Worm (Caenorhabditis elegans): Measurements from ENCODE around the gene chc-1.

The chc-1 gene

DNA sequence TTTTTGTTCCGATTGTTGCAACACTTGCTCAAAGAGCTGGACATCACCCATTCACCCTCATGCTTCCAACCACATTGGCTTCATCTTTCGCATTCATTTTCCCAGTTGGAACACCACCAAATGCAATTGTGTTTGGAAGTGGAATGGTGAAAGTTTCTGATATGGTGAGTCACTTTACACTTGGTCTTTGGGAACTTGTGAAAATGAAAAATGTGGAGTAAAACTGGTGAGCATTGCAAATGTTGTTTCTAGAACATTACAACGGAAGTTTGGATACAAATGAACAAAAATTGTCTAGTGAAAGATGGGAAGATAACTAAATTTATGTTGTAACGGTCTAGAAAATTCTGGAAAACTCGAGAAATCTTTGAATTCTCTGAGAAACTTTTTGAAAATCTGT is 47.4 kb upstream of the chc-1 start:
- TF ChIP-seq aha-1 (tag) (peak; percentile 90), zip-11 (GFP tag; IDR thresholded peaks at IDR 0.05) (no peak), unc-62 (GFP tag; optimal IDR thresholded peaks at IDR 0.05 in 1 of 2) (peak in 1 of 2 experiments; percentile 83), unc-62 (tag; optimal IDR thresholded peaks at IDR 0.05) (no peak)

DNA sequence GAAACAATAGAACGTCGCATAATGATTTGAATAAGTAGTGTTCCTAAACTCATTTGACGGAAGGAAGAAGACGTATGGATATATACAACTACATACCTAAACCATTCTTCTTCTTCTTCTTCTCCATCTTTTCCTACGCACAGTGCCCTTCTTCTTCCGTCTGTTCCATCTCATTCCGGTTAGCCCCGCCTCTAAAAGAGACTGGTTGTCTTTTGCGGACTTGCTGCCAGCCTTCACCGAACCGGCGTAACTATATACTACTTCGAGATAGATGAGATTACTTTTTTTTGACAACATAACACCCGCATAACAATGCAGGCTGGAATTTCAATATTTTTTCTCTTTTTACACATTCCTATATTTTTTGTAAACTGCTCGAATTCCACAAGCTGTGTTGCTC is 43.2 kb upstream of the chc-1 start, which contains the start of the genes K08E5.5 and mua-3:
Gene K08E5.5 (minus strand): TSS at position 101 of the 400 bp plus-strand sequence.
Gene mua-3 (plus strand): TSS at position 313 of the 400 bp plus-strand sequence.
- no peak for TF ChIP-seq fkh-10 (GFP tag; optimal IDR thresholded peaks at IDR 0.05)
- peak in 1 of 2 experiments; percentile 38 for TF ChIP-seq unc-62 (GFP tag; optimal IDR thresholded peaks at IDR 0.05 in 1 of 2)
- no peak for TF ChIP-seq unc-62 (tag; optimal IDR thresholded peaks at IDR 0.05)
- TF ChIP-seq F49E8.2 (tag; optimal IDR thresholded peaks at IDR 0.05; ENCODE audit: borderline replicate concordance): no peak

DNA sequence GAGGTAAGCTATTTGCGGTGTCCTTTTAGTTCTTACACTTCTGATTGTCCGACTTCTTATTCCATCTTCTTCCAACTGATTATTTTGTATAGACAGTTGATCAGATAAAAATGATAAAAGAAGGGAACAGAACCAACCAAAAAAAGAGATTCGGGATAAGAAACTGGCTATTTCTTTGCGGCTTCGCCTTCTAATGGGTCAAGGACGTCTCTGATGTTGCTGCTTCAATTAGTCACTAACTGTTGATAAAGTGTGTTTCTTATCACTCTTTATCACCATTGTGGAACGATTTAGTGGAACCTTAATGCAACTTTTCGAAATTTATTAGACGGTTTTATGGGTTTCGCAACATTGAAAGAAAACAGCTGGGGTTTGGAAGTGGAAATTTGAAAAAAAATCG is 33.4 kb upstream of the chc-1 start:
- TF ChIP-seq nhr-28 (tag; optimal IDR thresholded peaks at IDR 0.05) (peak; percentile 38), ZK337.2 (GFP tag; IDR thresholded peaks at IDR 0.05) (0 out of 2 replicates have a peak, but pooled peaks have one; percentile 34), dmd-9 (GFP tag; IDR thresholded peaks at IDR 0.05) (no peak), nhr-76 (tag; optimal IDR thresholded peaks at IDR 0.05) (no peak), mxl-3 (GFP tag; optimal IDR thresholded peaks at IDR 0.05) (peak; percentile 58)

DNA sequence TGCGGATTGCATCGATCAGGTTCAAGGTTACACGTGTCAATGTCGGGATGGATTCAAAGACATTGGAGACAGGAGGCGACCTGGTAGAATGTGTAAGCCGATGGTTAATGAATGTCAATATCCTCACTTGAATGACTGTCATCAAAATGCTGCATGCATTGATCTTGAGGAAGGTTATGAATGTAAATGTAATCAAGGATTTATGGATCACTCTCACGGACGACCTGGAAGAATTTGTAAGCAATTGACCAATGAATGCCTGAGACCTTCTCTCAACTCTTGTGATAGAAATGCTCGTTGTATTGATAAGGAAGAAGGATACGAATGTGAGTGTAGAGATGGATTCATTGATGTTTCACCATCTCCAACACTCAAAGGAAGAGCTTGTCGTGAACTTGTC is 25.6 kb upstream of the chc-1 start:
- TF ChIP-seq nhr-102 (tag; optimal IDR thresholded peaks at IDR 0.05) (no peak), ces-1 (GFP tag; optimal IDR thresholded peaks at IDR 0.05) (no peak), unc-62 (GFP tag; optimal IDR thresholded peaks at IDR 0.05 in 1 of 2) (peak in 1 of 2 experiments; percentile 99), unc-62 (tag; optimal IDR thresholded peaks at IDR 0.05) (no peak)

DNA sequence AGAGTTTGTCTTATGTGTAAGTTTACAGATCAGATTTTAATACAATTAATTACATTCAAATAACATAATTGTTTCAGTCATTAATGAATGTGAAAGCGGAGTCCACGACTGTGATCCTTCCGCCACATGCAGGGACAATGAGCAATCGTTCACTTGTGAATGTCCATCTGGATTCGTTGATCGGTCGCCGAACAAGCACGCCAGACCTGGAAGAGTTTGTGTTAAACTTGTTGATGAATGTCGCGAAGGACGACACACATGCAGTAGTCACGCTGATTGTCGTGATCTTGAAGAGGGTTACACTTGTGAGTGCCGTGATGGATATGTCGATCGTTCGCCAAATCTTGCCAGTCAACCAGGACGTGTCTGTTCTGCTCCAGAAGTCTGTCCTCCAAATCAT is 25.1 kb upstream of the chc-1 start:
- TF ChIP-seq aha-1 (tag): peak; percentile 95
- peak in 1 of 2 experiments; percentile 19 for TF ChIP-seq unc-62 (GFP tag; optimal IDR thresholded peaks at IDR 0.05 in 1 of 2)
- no peak for TF ChIP-seq unc-62 (tag; optimal IDR thresholded peaks at IDR 0.05)
- no peak for TF ChIP-seq mxl-3 (GFP tag; optimal IDR thresholded peaks at IDR 0.05)

DNA sequence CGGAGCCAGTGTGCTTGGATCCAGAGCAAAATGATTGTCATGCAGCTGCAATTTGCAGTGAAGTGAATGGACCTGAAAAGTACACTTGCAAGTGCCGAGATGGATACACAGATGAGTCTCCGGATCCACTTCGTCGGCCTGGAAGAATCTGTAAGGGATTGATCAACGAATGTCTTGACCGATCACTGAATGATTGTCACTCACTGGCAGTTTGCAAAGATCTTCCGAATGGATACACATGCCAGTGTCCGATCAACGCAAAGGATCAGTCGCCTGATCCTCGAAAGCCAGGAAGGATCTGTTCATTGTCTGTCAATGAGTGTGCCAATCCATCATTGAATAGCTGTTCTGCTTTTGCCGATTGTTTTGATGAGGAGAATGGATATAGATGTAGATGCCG is 24.2 kb upstream of the chc-1 start:
- TF ChIP-seq fkh-10 (GFP tag; optimal IDR thresholded peaks at IDR 0.05) (no peak), unc-62 (GFP tag; optimal IDR thresholded peaks at IDR 0.05 in 1 of 2) (peak in 1 of 2 experiments; percentile 97), unc-62 (tag; optimal IDR thresholded peaks at IDR 0.05) (no peak)

DNA sequence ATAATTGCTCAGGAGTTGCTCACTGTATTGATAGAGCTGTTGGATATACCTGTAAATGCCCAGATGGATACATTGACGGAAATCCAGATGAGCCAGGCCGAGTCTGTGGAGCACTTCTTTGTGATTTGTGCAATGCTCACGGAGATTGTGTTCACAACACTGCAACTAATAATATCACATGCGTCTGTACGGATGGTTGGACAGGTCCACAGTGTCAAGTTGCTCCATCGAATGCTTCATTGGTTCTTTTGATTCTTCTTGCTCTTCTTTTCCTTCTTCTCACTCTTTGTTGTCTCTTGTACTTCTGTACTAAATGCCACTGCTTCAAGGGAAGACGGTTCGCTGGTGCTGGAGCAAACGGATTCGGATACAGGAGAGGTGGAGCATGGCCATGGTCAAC is 21.8 kb upstream of the chc-1 start:
- TF ChIP-seq unc-62 (GFP tag; optimal IDR thresholded peaks at IDR 0.05 in 1 of 2) (peak in 1 of 2 experiments; percentile 90), unc-62 (tag; optimal IDR thresholded peaks at IDR 0.05) (no peak), unc-130 (GFP tag; optimal IDR thresholded peaks at IDR 0.05) (no peak)

DNA sequence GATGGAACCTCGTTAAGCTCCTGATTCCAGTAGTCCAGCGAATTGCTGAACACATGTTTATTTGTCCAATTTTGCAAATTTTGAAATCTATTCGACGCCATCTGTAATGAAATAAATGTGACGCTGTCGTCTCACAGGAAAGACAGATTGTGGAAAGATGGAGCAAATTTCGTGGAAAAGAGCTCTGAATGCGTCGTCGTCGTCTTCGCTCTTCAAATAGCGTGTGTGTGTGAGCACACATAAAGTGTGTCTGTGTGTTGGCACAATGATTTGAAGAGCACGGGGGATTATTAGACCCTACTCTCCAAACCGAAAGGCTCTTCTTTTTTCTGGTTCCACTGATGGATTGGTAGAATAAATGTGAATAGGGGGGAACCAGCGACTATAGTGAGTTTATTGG is 17.5 kb upstream of the chc-1 start, which contains the start of gene unc-47:
Gene unc-47 (minus strand): TSS at position 101 of the 400 bp plus-strand sequence.
- TF ChIP-seq dmd-6 (GFP tag; IDR thresholded peaks at IDR 0.05): no peak
- TF ChIP-seq cey-2 (tag; optimal IDR thresholded peaks at IDR 0.05; ENCODE audit: borderline replicate concordance, insufficient read depth): no peak
- TF ChIP-seq unc-62 (GFP tag; optimal IDR thresholded peaks at IDR 0.05 in 1 of 2): peak in 1 of 2 experiments; percentile 49
- no peak for TF ChIP-seq unc-62 (tag; optimal IDR thresholded peaks at IDR 0.05)

DNA sequence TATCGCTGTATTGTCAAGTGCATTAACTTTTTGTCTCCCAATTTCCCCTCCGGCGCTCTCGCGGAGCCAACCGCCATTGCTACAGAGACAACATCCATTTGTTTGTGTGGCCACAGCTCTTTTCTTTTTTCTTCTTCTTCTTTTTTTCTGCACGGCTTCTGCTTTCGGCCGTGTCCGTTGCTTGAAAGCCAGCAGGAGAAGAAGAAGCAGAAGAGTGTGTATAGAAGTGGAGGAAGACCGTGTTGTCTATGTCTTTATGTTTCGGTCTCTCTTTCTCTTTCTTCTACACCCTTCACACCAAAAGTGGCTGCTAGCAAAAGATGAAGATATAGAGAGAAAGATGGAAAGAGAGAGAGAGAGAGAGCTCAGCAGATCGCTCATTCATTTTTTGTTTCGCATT is 15.8 kb upstream of the chc-1 start:
- TF ChIP-seq gei-8 (GFP tag; optimal IDR thresholded peaks at IDR 0.05) (no peak), rbr-2 (tag; optimal IDR thresholded peaks at IDR 0.05) (no peak), hlh-30 (tag; optimal IDR thresholded peaks at IDR 0.05; ENCODE audit: insufficient read depth) (no peak), fkh-10 (GFP tag; optimal IDR thresholded peaks at IDR 0.05) (peak; percentile 75), F10B5.3 (tag; optimal IDR thresholded peaks at IDR 0.05) (no peak), T20F7.1 (GFP tag; optimal IDR thresholded peaks at IDR 0.05) (no peak), lsy-2 (tag; optimal IDR thresholded peaks at IDR 0.05) (peak in 1 of 2 experiments; percentile 8), ztf-11 (tag; optimal IDR thresholded peaks at IDR 0.05) (no peak), hmg-1.1 (GFP tag; IDR thresholded peaks at IDR 0.05) (peak; percentile 66), unc-62 (GFP tag; optimal IDR thresholded peaks at IDR 0.05 in 1 of 2) (no peak), unc-62 (tag; optimal IDR thresholded peaks at IDR 0.05) (no peak), lin-15B (tag; optimal IDR thresholded peaks at IDR 0.05) (no peak), saeg-2 (GFP tag; IDR thresholded peaks at IDR 0.05) (no peak), daf-16 (GFP tag; optimal IDR thresholded peaks at IDR 0.05) (no peak), daf-16 (tag; optimal IDR thresholded peaks at IDR 0.05) (no peak), aha-1 (tag) (peak; percentile 43)
